Fruit fly (Drosophila melanogaster): Measurements from ENCODE around the gene Fur1.

Fur1 gene

dm6 chr3R:25459200-25459809 lies 13.6 kb downstream of the Fur1 start (continued):
- TF ChIP-seq row (GFP tag; IDR thresholded peaks at IDR 0.05) (peak; percentile 24; the same call in 1 of the 3 replicates), CG10565 (GFP tag; optimal IDR thresholded peaks at IDR 0.05) (no peak), CG8089 (GFP tag; optimal IDR thresholded peaks at IDR 0.05) (no peak), Kr (GFP tag; optimal IDR thresholded peaks at IDR 0.05) (no peak), Sox100B (GFP tag; optimal IDR thresholded peaks at IDR 0.05) (peak; percentile 12), CG10267 (tag; optimal IDR thresholded peaks at IDR 0.05) (peak; percentile 7), sc (optimal IDR thresholded peaks at IDR 0.05) (no peak), sc (GFP tag; optimal IDR thresholded peaks at IDR 0.05) (no peak), CG3281 (GFP tag; optimal IDR thresholded peaks at IDR 0.05) (no peak), Meics (GFP tag; optimal IDR thresholded peaks at IDR 0.05) (no peak), CG10209 (GFP tag; optimal IDR thresholded peaks at IDR 0.05) (no peak), CG2120 (GFP tag; optimal IDR thresholded peaks at IDR 0.05) (no peak), da (GFP tag; optimal IDR thresholded peaks at IDR 0.05) (no peak), zfh1 (GFP tag; IDR thresholded peaks at IDR 0.05) (no peak), croc (GFP tag; conservative IDR thresholded peaks at IDR 0.05) (no peak), nmo (GFP tag; optimal IDR thresholded peaks at IDR 0.05) (peak; percentile 27), E2f1 (GFP tag; IDR thresholded peaks at IDR 0.05) (no peak), fu2 (GFP tag; optimal IDR thresholded peaks at IDR 0.05) (no peak), CG18476 (GFP tag; optimal IDR thresholded peaks at IDR 0.05) (no peak), Sry-δ (GFP tag; optimal IDR thresholded peaks at IDR 0.05) (no peak), CG7963 (GFP tag; IDR thresholded peaks at IDR 0.05; ENCODE audit: partially characterized antibody) (no peak), bsh (GFP tag; optimal IDR thresholded peaks at IDR 0.05) (peak in 1 of 2 experiments; percentile 34), CG13894 (tag; optimal IDR thresholded peaks at IDR 0.05) (no peak), CG9932 (GFP tag; IDR thresholded peaks at IDR 0.05) (no peak), inv (GFP tag; IDR thresholded peaks at IDR 0.05; ENCODE audit: partially characterized antibody) (no peak), D19A (tag; optimal IDR thresholded peaks at IDR 0.05) (no peak), CG42726 (GFP tag; IDR thresholded peaks at IDR 0.05; ENCODE audit: partially characterized antibody) (no peak), tx (GFP tag; optimal IDR thresholded peaks at IDR 0.05) (no peak), emc (GFP tag; optimal IDR thresholded peaks at IDR 0.05) (no peak), CG17361 (GFP tag; IDR thresholded peaks at IDR 0.05) (peak; percentile 47; the same call in 1 of the 3 replicates), CG10431 (GFP tag; optimal IDR thresholded peaks at IDR 0.05) (no peak), CG17385 (GFP tag; optimal IDR thresholded peaks at IDR 0.05) (no peak)

dm6 chr3R:25457097-25457496 lies 15.8 kb downstream of the Fur1 start:
- TF ChIP-seq sens (GFP tag) (peak; percentile 63), Jarid2 (GFP tag; optimal IDR thresholded peaks at IDR 0.05) (no peak), pros (GFP tag; optimal IDR thresholded peaks at IDR 0.05) (peak; percentile 50), onecut (GFP tag; IDR thresholded peaks at IDR 0.05) (peak; percentile 12; the same call in 1 of the 2 replicates), Ets65A (GFP tag) (peak; percentile 16), Adf1 (GFP tag; IDR thresholded peaks at IDR 0.05) (no peak)

dm6 chr3R:25453150-25453680 lies 19.6 kb downstream of the Fur1 start:
- TF ChIP-seq MESR4 (GFP tag; optimal IDR thresholded peaks at IDR 0.05) = no peak
- TF ChIP-seq CG14860 (GFP tag; IDR thresholded peaks at IDR 0.05; ENCODE audit: partially characterized antibody) = no peak
- TF ChIP-seq Awh (GFP tag; IDR thresholded peaks at IDR 0.05) = peak; percentile 60; the same call in 1 of the 2 replicates
- TF ChIP-seq Hr78 (GFP tag; optimal IDR thresholded peaks at IDR 0.05) = peak in 1 of 2 experiments; percentile 32
- TF ChIP-seq cwo (GFP tag; optimal IDR thresholded peaks at IDR 0.05) = peak; percentile 3
- TF ChIP-seq org-1 (GFP tag; optimal IDR thresholded peaks at IDR 0.05) = peak; percentile 74
- TF ChIP-seq CG4328 (GFP tag; optimal IDR thresholded peaks at IDR 0.05) = peak; percentile 1
- TF ChIP-seq NC2β (GFP tag; optimal IDR thresholded peaks at IDR 0.05) = peak; percentile 27
- TF ChIP-seq CoRest (tag; optimal IDR thresholded peaks at IDR 0.05) = peak; percentile 61
- TF ChIP-seq CG10543 (GFP tag; optimal IDR thresholded peaks at IDR 0.05) = peak; percentile 42
- peak; percentile 92 for TF ChIP-seq sens (GFP tag)
- TF ChIP-seq D (optimal IDR thresholded peaks at IDR 0.05) = no peak
- peak; percentile 52 for TF ChIP-seq D (GFP tag; optimal IDR thresholded peaks at IDR 0.05)
